Fruit fly (Drosophila melanogaster): ENCODE data around the gene Dhc16F.

The Dhc16F gene

dm6 chrX:18091159-18091676 lies 26.9 kb downstream of the Dhc16F start, which contains the start of gene scu:
TSS of gene scu (plus strand) at chrX:18091259.
- peak; percentile 29 for TF ChIP-seq noc (tag; optimal IDR thresholded peaks at IDR 0.05)

DNA sequence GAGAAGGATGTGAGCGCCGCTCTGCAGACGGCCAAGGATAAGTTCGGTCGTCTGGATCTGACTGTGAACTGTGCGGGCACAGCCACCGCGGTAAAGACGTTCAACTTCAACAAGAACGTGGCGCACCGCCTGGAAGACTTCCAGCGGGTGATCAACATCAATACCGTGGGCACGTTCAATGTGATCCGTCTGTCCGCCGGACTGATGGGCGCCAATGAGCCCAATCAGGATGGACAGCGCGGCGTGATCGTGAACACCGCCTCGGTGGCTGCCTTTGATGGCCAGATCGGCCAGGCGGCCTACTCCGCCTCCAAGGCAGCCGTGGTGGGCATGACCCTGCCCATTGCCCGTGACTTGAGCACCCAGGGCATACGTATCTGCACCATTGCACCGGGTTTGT lies 27.8 kb downstream of the Dhc16F start:
- TF ChIP-seq noc (tag; optimal IDR thresholded peaks at IDR 0.05), result no peak

- TF ChIP-seq noc (tag; optimal IDR thresholded peaks at IDR 0.05), result peak; percentile 81
These were observed 28.5 kb downstream of the Dhc16F start, which contains the start of gene RhoGAP16F for dm6 chrX:18092810-18093222. TSS of gene RhoGAP16F (plus strand) at chrX:18093145.

- no peak for TF ChIP-seq noc (tag; optimal IDR thresholded peaks at IDR 0.05)
These were observed 29.8 kb downstream of the Dhc16F start for dm6 chrX:18094130-18094529.

dm6 chrX:18094747-18095352 lies 30.6 kb downstream of the Dhc16F start:
- TF ChIP-seq noc (tag; optimal IDR thresholded peaks at IDR 0.05), result peak; percentile 87

DNA sequence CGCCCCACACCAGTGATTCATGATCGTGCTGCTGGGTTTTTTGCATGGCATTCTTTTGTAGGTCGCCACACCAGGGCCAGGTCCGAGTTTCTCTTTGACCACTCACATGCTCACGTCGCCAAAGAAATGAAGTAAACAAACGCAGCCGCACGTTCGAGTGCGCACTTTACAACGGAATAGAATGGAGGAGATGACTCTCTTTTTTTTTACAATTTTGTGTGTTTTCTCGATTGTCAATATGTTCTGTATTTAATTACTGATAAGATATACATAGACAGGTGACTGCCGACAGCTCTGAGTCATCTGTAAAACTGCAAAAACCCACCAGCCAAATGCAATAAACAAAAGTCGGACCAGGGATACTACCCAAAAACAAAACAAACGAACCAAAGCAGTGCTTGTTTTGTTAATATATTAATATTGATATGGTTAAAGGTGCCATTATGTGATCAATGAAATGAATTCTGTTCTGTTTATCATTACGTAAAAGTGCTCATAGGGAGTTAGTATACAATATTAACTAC lies 35.9 kb downstream of the Dhc16F start:
- TF ChIP-seq noc (tag; optimal IDR thresholded peaks at IDR 0.05), result no peak

DNA sequence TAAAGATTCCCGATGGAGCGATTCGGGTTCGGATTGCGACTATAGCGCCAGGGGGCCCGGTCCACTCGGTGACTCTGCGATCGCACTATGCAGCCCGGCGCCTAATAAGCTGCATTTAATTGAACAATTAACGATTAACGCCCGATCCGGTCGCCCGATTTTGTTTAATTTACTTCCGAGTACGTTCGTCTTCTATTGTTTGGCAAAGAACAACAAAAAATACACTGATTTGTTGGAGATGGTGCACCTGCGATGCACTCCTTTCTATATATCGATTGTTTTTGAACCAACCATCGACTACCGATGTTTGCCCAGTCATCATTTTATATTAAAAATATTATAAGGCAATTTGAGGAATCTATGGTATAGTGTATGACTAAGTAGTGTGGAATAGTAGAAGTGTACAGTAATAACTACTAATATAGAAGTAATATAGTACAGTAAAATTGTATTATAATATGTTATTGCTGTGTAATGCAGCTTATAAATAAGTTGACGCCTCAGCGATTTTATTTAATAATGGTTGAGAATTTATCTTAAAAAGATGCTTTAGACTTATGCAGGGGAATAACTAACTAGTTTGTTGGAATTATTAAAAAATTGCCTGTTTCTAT lies 36.9 kb downstream of the Dhc16F start, which contains the start of gene Mvb12:
Mvb12 (minus strand) TSS at position 217 of the 614 bp plus-strand sequence.
- peak; percentile 21 for TF ChIP-seq noc (tag; optimal IDR thresholded peaks at IDR 0.05)

DNA sequence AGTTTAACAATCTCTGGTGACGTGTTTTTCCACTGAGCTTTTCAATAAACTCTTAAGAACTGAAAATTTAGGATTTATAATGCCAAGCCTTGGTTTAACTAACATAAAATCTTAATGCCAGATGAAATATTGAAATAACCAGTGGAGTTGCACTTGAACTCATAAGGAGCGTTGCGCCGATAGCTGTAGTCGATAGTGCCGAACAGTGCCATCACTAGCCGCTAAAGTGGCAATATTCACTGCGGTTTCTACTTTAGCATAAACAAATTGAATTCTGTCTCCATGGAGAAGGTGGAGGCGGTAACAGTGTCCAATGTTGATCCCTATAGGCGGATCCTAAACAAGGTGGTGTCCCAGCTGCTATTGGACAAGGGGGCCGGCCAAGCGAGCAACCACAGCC lies 37.5 kb downstream of the Dhc16F start, which contains the start of gene Taf8:
Taf8 (plus strand) TSS at position 193 of the 400 bp plus-strand sequence.
- TF ChIP-seq noc (tag; optimal IDR thresholded peaks at IDR 0.05), result no peak

- TF ChIP-seq noc (tag; optimal IDR thresholded peaks at IDR 0.05), result no peak
These were observed 39.1 kb downstream of the Dhc16F start, which contains the start of gene CG7135 for dm6 chrX:18103353-18103752. TSS of gene CG7135 (plus strand) at chrX:18103653.

- no peak for TF ChIP-seq noc (tag; optimal IDR thresholded peaks at IDR 0.05)
These were observed 42.4 kb downstream of the Dhc16F start for dm6 chrX:18106686-18107085.

DNA sequence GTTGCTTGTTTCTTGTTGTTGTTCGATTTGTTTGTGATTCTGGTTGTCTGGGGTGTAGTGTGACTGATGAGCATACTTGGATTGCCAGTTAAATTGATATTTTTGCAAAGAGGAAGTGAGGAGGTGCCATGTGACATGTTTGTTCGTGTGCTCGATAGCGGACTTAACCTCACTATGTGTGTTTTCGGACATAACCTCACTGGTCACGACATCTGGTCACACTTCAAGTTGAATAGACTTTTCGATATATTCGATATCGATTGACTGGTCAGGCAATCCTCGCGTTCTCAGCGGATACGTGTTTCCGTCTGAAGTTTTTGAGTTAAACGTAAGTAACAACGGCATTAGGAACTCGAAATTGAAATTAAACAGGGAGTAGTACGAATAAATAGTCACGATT lies 44.4 kb downstream of the Dhc16F start:
- no peak for TF ChIP-seq noc (tag; optimal IDR thresholded peaks at IDR 0.05)

DNA sequence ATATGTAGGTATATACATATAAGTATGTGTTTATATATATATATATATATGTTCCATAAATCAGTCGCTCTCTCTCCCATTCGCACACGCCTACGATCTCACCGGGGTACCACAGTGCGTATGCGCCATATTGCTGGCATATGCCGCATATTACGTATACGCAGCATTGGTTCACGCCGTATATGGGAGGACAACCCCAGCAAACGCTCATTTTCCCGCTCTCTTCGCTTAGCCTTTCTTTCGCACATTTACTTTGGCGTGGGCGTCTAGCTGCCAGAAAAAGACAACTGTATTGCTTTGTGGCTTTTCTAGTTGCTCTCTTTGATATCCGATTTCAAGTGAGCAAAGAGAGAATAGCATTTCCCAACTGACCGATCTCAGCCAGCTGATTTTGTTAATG lies 50.5 kb downstream of the Dhc16F start:
- TF ChIP-seq noc (tag; optimal IDR thresholded peaks at IDR 0.05), result no peak

DNA sequence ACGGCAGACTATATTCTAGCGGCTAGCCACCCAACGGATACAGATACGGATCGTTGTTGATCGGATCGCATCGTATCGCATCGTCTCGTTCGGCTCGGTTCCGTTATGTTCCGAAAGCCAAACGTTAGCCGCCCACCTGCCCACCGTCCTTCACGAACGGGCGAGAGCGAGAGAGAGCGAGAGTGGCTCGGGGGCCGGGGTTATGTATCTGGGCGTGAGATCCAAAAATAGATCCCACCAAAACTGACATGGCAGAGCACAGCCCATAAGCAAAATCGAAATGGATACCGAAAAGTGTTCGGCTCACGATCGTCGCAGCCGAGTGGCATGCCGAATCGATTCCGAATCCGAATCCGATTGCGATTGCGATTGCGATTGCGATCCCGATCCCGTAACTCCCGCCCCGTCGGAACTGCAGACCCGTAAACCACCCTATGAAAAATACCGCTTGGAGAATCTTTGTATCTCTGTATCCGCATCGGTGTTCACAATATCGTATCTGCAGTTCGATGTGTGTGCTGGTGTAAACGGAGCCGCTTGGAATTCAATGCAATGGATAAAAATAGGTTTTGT lies 52.6 kb downstream of the Dhc16F start, which contains the start of gene wupA:
wupA (minus strand) TSS at position 112 of the 573 bp plus-strand sequence.
- no peak for TF ChIP-seq noc (tag; optimal IDR thresholded peaks at IDR 0.05)

DNA sequence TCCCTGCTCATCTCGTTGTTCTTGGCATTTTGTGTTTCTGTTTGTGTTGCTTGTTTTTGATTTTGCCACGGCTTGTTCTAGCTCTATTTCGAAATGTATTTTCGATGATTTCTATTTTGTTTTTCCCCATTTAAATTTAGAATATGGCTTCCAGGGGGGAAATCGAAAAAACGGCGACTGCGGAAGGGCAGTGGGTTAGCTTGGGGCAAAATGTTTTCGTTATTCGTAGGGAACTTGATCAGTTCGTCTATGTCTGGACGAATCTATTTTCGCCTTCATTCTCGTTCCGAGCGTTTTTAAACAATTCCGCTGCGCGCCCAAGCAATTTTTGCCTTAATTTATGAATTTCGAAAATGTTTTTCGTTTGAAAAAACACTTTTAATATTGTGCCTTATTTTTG lies 54.2 kb downstream of the Dhc16F start:
- no peak for TF ChIP-seq noc (tag; optimal IDR thresholded peaks at IDR 0.05)

DNA sequence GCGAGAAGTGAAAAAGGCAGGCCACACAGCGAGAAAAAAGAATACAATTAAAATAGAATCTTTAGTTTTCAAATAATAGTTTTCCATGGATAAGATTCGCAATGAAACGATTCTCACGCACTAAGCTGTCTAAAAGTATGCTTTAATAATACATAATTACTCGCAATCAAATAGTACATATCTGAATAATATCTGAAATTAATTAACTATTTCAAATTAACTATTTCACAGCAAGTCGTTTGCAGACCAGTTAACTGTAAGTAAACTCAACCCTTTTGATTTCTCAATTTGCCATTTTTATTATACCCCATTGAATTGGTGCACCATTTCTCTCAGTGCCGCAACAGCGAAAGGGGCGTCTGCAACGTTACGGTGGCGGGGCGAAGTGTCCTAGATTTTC lies 61.2 kb downstream of the Dhc16F start:
- TF ChIP-seq noc (tag; optimal IDR thresholded peaks at IDR 0.05), result no peak
